Worm (Caenorhabditis elegans): ENCODE results near the gene K08H2.5.

- TF ChIP-seq med-1 (GFP tag; optimal IDR thresholded peaks at IDR 0.05; ENCODE audit: insufficient read depth): no peak
- TF ChIP-seq flt-1 (GFP tag; IDR thresholded peaks at IDR 0.05): no peak
- no peak for TF ChIP-seq tab-1 (GFP tag; IDR thresholded peaks at IDR 0.05)
- no peak for TF ChIP-seq ztf-29 (GFP tag; IDR thresholded peaks at IDR 0.05)
These were observed 14.4 kb downstream of the K08H2.5 start for ce11 chrX:13227778-13228177.
